Fruit fly (Drosophila melanogaster): ENCODE measurements around the gene CG14551.
A peak's percentile ranks its signal among the peaks of the same experiment; 100 is the strongest.

DNA sequence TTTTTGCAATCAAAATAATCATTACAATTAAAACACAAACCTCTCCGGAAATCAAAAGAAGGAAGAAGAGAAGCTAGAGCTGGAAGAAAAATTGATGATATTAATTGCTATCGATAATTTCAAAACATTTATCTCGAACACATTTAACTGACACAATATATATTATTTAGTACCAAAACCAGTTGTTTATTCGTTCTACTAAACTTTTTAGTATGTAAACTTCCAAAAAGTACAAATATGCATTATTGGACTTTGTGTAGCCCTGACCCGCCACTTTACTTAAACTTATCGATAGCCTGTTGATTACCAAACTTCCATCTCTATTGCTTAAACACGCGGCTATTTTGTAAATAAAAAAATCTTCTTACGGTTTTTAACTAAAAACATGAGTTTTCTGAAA is 3.6 kb downstream of the CG14551 start, which contains the start of the genes RpL34a and Trmt61:
- TF ChIP-seq fd64A (GFP tag; optimal IDR thresholded peaks at IDR 0.05), result peak; percentile 89
- TF ChIP-seq CG33213 (GFP tag; optimal IDR thresholded peaks at IDR 0.05), result peak; percentile 86
- TF ChIP-seq Xbp1 (GFP tag; optimal IDR thresholded peaks at IDR 0.05), result peak; percentile 80
- peak; percentile 96 for TF ChIP-seq CG3281 (GFP tag; optimal IDR thresholded peaks at IDR 0.05)
- peak; percentile 42 for TF ChIP-seq CG7786 (GFP tag; optimal IDR thresholded peaks at IDR 0.05)
- TF ChIP-seq phol (tag; optimal IDR thresholded peaks at IDR 0.05), result peak; percentile 90
- TF ChIP-seq CG8290 (GFP tag; optimal IDR thresholded peaks at IDR 0.05), result peak; percentile 75
- peak in 1 of 2 experiments; percentile 71 for TF ChIP-seq CG8290 (tag; optimal IDR thresholded peaks at IDR 0.05)
- peak; percentile 59 for TF ChIP-seq Aef1 (GFP tag; IDR thresholded peaks at IDR 0.05)
- peak; percentile 79 for TF ChIP-seq row (GFP tag; IDR thresholded peaks at IDR 0.05)
- peak; percentile 56; the same call in 1 of the 2 replicates for TF ChIP-seq CG14014 (GFP tag; IDR thresholded peaks at IDR 0.05)

All from whole organism, embryonic.